Fruit fly (Drosophila melanogaster) whole organism, embryonic: ENCODE results near the gene bsf.
A peak's percentile ranks its signal among the peaks of the same experiment; 100 is the strongest.

Source experiments
- Atf3 ChIP-seq: fragments of 200-800 bp; sonication (Bioruptor generic); optimal IDR thresholded peaks from 3 replicates; lab custom pipeline; 2016; ENCODE audit warnings: missing biosample characterization, missing genetic modification characterization
- CG10274 ChIP-seq: fragments of 200-800 bp; sonication (Bioruptor generic); optimal IDR thresholded peaks from 3 replicates; lab custom pipeline; 2017; ENCODE audit warnings: missing biosample characterization, mild to moderate bottlenecking, missing genetic modification characterization
- CG11085 ChIP-seq: fragments of 200-800 bp; sonication (Bioruptor generic); IDR thresholded peaks from 2 replicates; pipeline ENCODE4 v1.3.6; 2022; ENCODE audit warnings: missing biosample characterization, missing genetic modification characterization
- CG12769 ChIP-seq: fragments of 200-800 bp; sonication (Bioruptor generic); optimal IDR thresholded peaks from 2 replicates; lab custom pipeline; 2019; ENCODE audit warnings: missing biosample characterization, mild to moderate bottlenecking, missing genetic modification characterization, moderate library complexity
- CG13775 ChIP-seq: fragments of 200-800 bp; sonication (Bioruptor generic); optimal IDR thresholded peaks from 3 replicates; lab custom pipeline; 2017; ENCODE audit warnings: missing biosample characterization, mild to moderate bottlenecking, missing genetic modification characterization
- CG15601 ChIP-seq: fragments of 200-800 bp; sonication (Bioruptor generic); optimal IDR thresholded peaks from 3 replicates; lab custom pipeline; 2019; ENCODE audit warnings: missing biosample characterization, mild to moderate bottlenecking, missing genetic modification characterization, moderate library complexity
- CG17361 ChIP-seq: fragments of 200-800 bp; sonication (Bioruptor generic); IDR thresholded peaks from 3 replicates; pipeline ENCODE4 v1.3.6; 2022; ENCODE audit warnings: missing biosample characterization, missing genetic modification characterization
- CG18011 ChIP-seq: fragments of 200-800 bp; sonication (Bioruptor generic); optimal IDR thresholded peaks from 2 replicates; lab custom pipeline; 2017; ENCODE audit warnings: missing biosample characterization, missing genetic modification characterization, mild to moderate bottlenecking, moderate library complexity, missing genotype
- CG18476 ChIP-seq: fragments of 200-800 bp; sonication (Bioruptor generic); optimal IDR thresholded peaks from 2 replicates; lab custom pipeline; 2016; ENCODE audit warnings: missing biosample characterization, mild to moderate bottlenecking, missing genetic modification characterization
- CG2678 ChIP-seq: fragments of 200-800 bp; sonication (Bioruptor generic); optimal IDR thresholded peaks from 3 replicates; lab custom pipeline; 2019; ENCODE audit warnings: missing biosample characterization, mild to moderate bottlenecking, missing genetic modification characterization, moderate library complexity
- CG30020 ChIP-seq: fragments of 200-800 bp; optimal IDR thresholded peaks from 2 replicates; lab custom pipeline; 2019; ENCODE audit warnings: missing biosample characterization, mild to moderate bottlenecking, missing genetic modification characterization, moderate library complexity
- CG33557 ChIP-seq: fragments of 200-800 bp; sonication (Bioruptor generic); optimal IDR thresholded peaks from 2 replicates; lab custom pipeline; 2019; ENCODE audit warnings: missing biosample characterization, mild to moderate bottlenecking, missing genetic modification characterization, moderate library complexity
- CG4617 ChIP-seq: fragments of 200-800 bp; sonication (Bioruptor generic); optimal IDR thresholded peaks from 3 replicates; lab custom pipeline; 2016; ENCODE audit warnings: missing biosample characterization, missing genetic modification characterization, borderline replicate concordance
- CG5245 ChIP-seq: fragments of 200-800 bp; sonication (Bioruptor generic); optimal IDR thresholded peaks from 3 replicates; lab custom pipeline; 2016; ENCODE audit warnings: missing biosample characterization, missing genetic modification characterization
- CTCF ChIP-seq: fragments of 200-800 bp; sonication (Bioruptor generic); optimal IDR thresholded peaks from 2 replicates; lab custom pipeline; 2017; ENCODE audit warnings: missing biosample characterization, mild to moderate bottlenecking, missing genetic modification characterization, moderate library complexity
- Dbx ChIP-seq: fragments of 200-800 bp; sonication (Bioruptor generic); IDR thresholded peaks from 3 replicates; pipeline ENCODE4 v1.3.6; 2022; ENCODE audit warnings: missing biosample characterization, missing genetic modification characterization
- Dip2 ChIP-seq: fragments of 200-800 bp; sonication (Bioruptor generic); IDR thresholded peaks from 2 replicates; pipeline ENCODE4 v1.3.6; 2022; ENCODE audit warnings: missing biosample characterization, missing genetic modification characterization
- Drgx ChIP-seq: fragments of 200-800 bp; sonication (Bioruptor generic); IDR thresholded peaks from 2 replicates; pipeline ENCODE4 v1.3.6; 2022; ENCODE audit warnings: missing biosample characterization, missing genetic modification characterization
- ERR ChIP-seq: fragments of 200-800 bp; sonication (Bioruptor generic); optimal IDR thresholded peaks from 2 replicates; lab custom pipeline; 2016; ENCODE audit warnings: missing biosample characterization, missing genetic modification characterization
- HLH4C ChIP-seq: fragments of 200-800 bp; sonication (Bioruptor generic); IDR thresholded peaks from 3 replicates; pipeline ENCODE4 v1.3.6; 2022; ENCODE audit warnings: missing biosample characterization, missing genetic modification characterization; ENCODE audit not compliant: partially characterized antibody
- HLHmδ ChIP-seq: fragments of 200-800 bp; sonication (Bioruptor generic); optimal IDR thresholded peaks from 2 replicates; lab custom pipeline; 2018; ENCODE audit warnings: missing biosample characterization, mild to moderate bottlenecking, missing genetic modification characterization, moderate library complexity
- Hr39 ChIP-seq: fragments of >200 bp; optimal IDR thresholded peaks from 2 replicates; lab custom pipeline; 2017
- MBD-R2 ChIP-seq: fragments of 200-800 bp; sonication (Bioruptor generic); IDR thresholded peaks from 2 replicates; pipeline ENCODE4 v1.3.6; 2022; ENCODE audit warnings: missing biosample characterization, missing genetic modification characterization
- MESR4 ChIP-seq: fragments of 200-800 bp; sonication (Bioruptor generic); optimal IDR thresholded peaks from 2 replicates; lab custom pipeline; 2018; ENCODE audit warnings: missing biosample characterization, mild to moderate bottlenecking, missing genetic modification characterization, moderate library complexity
- Mrtf ChIP-seq: fragments of 200-800 bp; sonication (Bioruptor generic); IDR thresholded peaks from 3 replicates; pipeline ENCODE4 v1.3.6; 2022; ENCODE audit warnings: missing biosample characterization, missing genetic modification characterization
- Opbp ChIP-seq: fragments of 200-800 bp; sonication (Bioruptor generic); IDR thresholded peaks from 3 replicates; pipeline ENCODE4 v1.3.6; 2022; ENCODE audit warnings: missing biosample characterization, missing genetic modification characterization; ENCODE audit not compliant: partially characterized antibody
- Ptx1 ChIP-seq: fragments of 200-800 bp; sonication (Bioruptor generic); IDR thresholded peaks from 2 replicates; pipeline ENCODE4 v1.3.6; 2022; ENCODE audit warnings: missing biosample characterization, missing genetic modification characterization
- Trl ChIP-seq, 3 experiments: fragments of >200 bp in 2 of 3; fragments of 200-800 bp in 1 of 3; sonication (Bioruptor generic) in 1 of 3; optimal IDR thresholded peaks; 2 replicates in 1 of 3; 3 replicates in 2 of 3; lab custom pipeline; 2016 to 2017; ENCODE audit warnings: missing biosample characterization in 1 of 3, missing genetic modification characterization in 1 of 3
- ab ChIP-seq: fragments of 200-800 bp; sonication (Bioruptor generic); optimal IDR thresholded peaks from 2 replicates; lab custom pipeline; 2016; ENCODE audit warnings: missing biosample characterization, missing genetic modification characterization
- bbx ChIP-seq: fragments of 200-800 bp; sonication (Bioruptor generic); IDR thresholded peaks from 2 replicates; pipeline ENCODE4 v1.3.6; 2022; ENCODE audit warnings: missing biosample characterization, missing genetic modification characterization; ENCODE audit not compliant: partially characterized antibody
- bsh ChIP-seq, 2 experiments: fragments of 200-800 bp; sonication (Bioruptor generic); optimal IDR thresholded peaks; 2 replicates each; lab custom pipeline; 2017 to 2018; ENCODE audit warnings: mild to moderate bottlenecking in 2 of 2, missing biosample characterization in 2 of 2, missing genetic modification characterization in 2 of 2, moderate library complexity in 1 of 2
- crp ChIP-seq, 2 experiments: fragments of 200-800 bp; sonication (Bioruptor generic); optimal IDR thresholded peaks; 2 replicates in 1 of 2; 3 replicates in 1 of 2; lab custom pipeline; 2017; ENCODE audit warnings: missing biosample characterization in 2 of 2, missing genetic modification characterization in 2 of 2, mild to moderate bottlenecking in 1 of 2, moderate library complexity in 1 of 2
- dm ChIP-seq: fragments of 200-800 bp; sonication (Bioruptor generic); optimal IDR thresholded peaks from 3 replicates; lab custom pipeline; 2016; ENCODE audit warnings: missing biosample characterization, missing genetic modification characterization
- ems ChIP-seq: fragments of 200-800 bp; sonication (Bioruptor generic); optimal IDR thresholded peaks from 3 replicates; lab custom pipeline; 2016; ENCODE audit warnings: missing biosample characterization, missing genetic modification characterization
- esg ChIP-seq: fragments of 200-800 bp; sonication (Bioruptor generic); conservative IDR thresholded peaks from 2 replicates; pipeline ENCODE4 v1.3.6; 2022; ENCODE audit warnings: missing biosample characterization, missing genetic modification characterization
- exex ChIP-seq: fragments of 200-800 bp; sonication (Bioruptor generic); optimal IDR thresholded peaks from 4 replicates; lab custom pipeline; 2018; ENCODE audit warnings: missing biosample characterization, mild to moderate bottlenecking, missing genetic modification characterization, moderate library complexity
- fd3F ChIP-seq: fragments of 200-800 bp; sonication (Bioruptor generic); optimal IDR thresholded peaks from 2 replicates; lab custom pipeline; 2018; ENCODE audit warnings: missing biosample characterization, mild to moderate bottlenecking, missing genetic modification characterization, moderate library complexity
- ind ChIP-seq: fragments of 200-800 bp; sonication (Bioruptor generic); optimal IDR thresholded peaks from 3 replicates; lab custom pipeline; 2016; ENCODE audit warnings: missing biosample characterization, missing genetic modification characterization
- kni ChIP-seq: fragments of 200-800 bp; sonication (Bioruptor generic); optimal IDR thresholded peaks from 3 replicates; lab custom pipeline; 2017; ENCODE audit warnings: mild to moderate bottlenecking, missing biosample characterization, missing genetic modification reagents, missing genetic modification characterization
- knrl ChIP-seq: fragments of 200-800 bp; sonication (Bioruptor generic); IDR thresholded peaks from 3 replicates; pipeline ENCODE4 v1.3.6; 2022; ENCODE audit warnings: missing biosample characterization, missing genetic modification characterization; ENCODE audit not compliant: partially characterized antibody
- p53 ChIP-seq: fragments of 200-800 bp; sonication (Bioruptor generic); optimal IDR thresholded peaks from 2 replicates; lab custom pipeline; 2016; ENCODE audit warnings: missing biosample characterization, missing genetic modification characterization
- pita ChIP-seq: fragments of 200-800 bp; sonication (Bioruptor generic); optimal IDR thresholded peaks from 2 replicates; lab custom pipeline; 2017; ENCODE audit warnings: missing biosample characterization, mild to moderate bottlenecking, missing genetic modification characterization
- schlank ChIP-seq: fragments of 200-800 bp; sonication (Bioruptor generic); optimal IDR thresholded peaks from 2 replicates; lab custom pipeline; 2018; ENCODE audit warnings: missing biosample characterization, mild to moderate bottlenecking, missing genetic modification characterization
- sna ChIP-seq: fragments of 200-800 bp; sonication (Bioruptor generic); IDR thresholded peaks from 2 replicates; pipeline ENCODE4 v1.3.6; 2022; ENCODE audit warnings: missing biosample characterization, missing genetic modification characterization; ENCODE audit not compliant: partially characterized antibody
- stwl ChIP-seq: fragments of 200-800 bp; sonication (Bioruptor generic); optimal IDR thresholded peaks from 3 replicates; lab custom pipeline; 2018; ENCODE audit warnings: missing biosample characterization, mild to moderate bottlenecking, missing genetic modification characterization, moderate library complexity
- tin ChIP-seq: fragments of 200-800 bp; sonication (Bioruptor generic); optimal IDR thresholded peaks from 3 replicates; lab custom pipeline; 2016; ENCODE audit warnings: missing biosample characterization, missing genetic modification characterization
- tll ChIP-seq, 2 experiments: fragments of 200-800 bp in 1 of 2; fragments of >200 bp in 1 of 2; sonication (Bioruptor generic) in 1 of 2; optimal IDR thresholded peaks; 2 replicates each; lab custom pipeline; 2017 to 2019; ENCODE audit warnings: missing biosample characterization in 2 of 2, missing genetic modification characterization in 2 of 2, mild to moderate bottlenecking in 1 of 2, moderate library complexity in 1 of 2
- trh ChIP-seq: fragments of 200-800 bp; sonication (Bioruptor generic); optimal IDR thresholded peaks from 2 replicates; lab custom pipeline; 2016; ENCODE audit warnings: missing biosample characterization, missing genetic modification characterization
- ttk ChIP-seq: fragments of 200-800 bp; sonication (Bioruptor generic); IDR thresholded peaks from 2 replicates; pipeline ENCODE4 v2.1.2; 2022; ENCODE audit warnings: missing biosample characterization, missing genetic modification characterization

The bsf gene

dm6 chr2L:18454128-18454788 lies at the start of gene bsf, which contains the start of gene Ntf-2r (continued):
- TF ChIP-seq Ptx1 (GFP tag; lab: Robert Waterston, UW) (0 out of 2 replicates have a peak, but pooled peaks have one; percentile 11), tin (GFP tag; lab: Kevin White, UChicago) (no peak), HLHmδ (GFP tag; lab: Kevin White, UChicago) (no peak), fd3F (GFP tag; lab: Kevin White, UChicago) (no peak), Dip2 (GFP tag; lab: Robert Waterston, UW) (no peak), bbx (GFP tag; lab: Robert Waterston, UW) (peak; percentile 92), CTCF (peak; percentile 56), CG15601 (tag; lab: Kevin White, UChicago) (no peak), ems (no peak), exex (tag; lab: Kevin White, UChicago) (no peak), p53 (no peak), dm (peak; percentile 63), CG18476 (GFP tag; lab: Kevin White, UChicago) (no peak), Drgx (GFP tag; lab: Robert Waterston, UW) (0 out of 2 replicates have a peak, but pooled peaks have one; percentile 6), ERR (no peak), crp (GFP tag; optimal IDR thresholded peaks at IDR 0.05; lab: Kevin White, UChicago) (no peak), bsh (GFP tag; optimal IDR thresholded peaks at IDR 0.05; lab: Kevin White, UChicago) (no peak), Mrtf (no peak), CG5245 (GFP tag; lab: Kevin White, UChicago) (no peak), CG4617 (GFP tag; lab: Kevin White, UChicago) (peak; percentile 43), CG13775 (GFP tag; lab: Kevin White, UChicago) (peak; percentile 16), trh (GFP tag; lab: Kevin White, UChicago) (no peak), MBD-R2 (GFP tag; lab: Robert Waterston, UW) (peak; percentile 74), MESR4 (GFP tag; lab: Kevin White, UChicago) (peak; percentile 67), Dbx (GFP tag; lab: Robert Waterston, UW) (no peak), tll (GFP tag; optimal IDR thresholded peaks at IDR 0.05; lab: Kevin White, UChicago) (no peak), sna (GFP tag; lab: Robert Waterston, UW) (peak; percentile 84), CG11085 (0 out of 2 replicates have a peak, but pooled peaks have one; percentile 16), knrl (GFP tag; lab: Robert Waterston, UW) (peak; percentile 91), ind (GFP tag; lab: Kevin White, UChicago) (no peak), CG30020 (peak; percentile 22), kni (GFP tag; lab: Kevin White, UChicago) (no peak), Atf3 (GFP tag; lab: Kevin White, UChicago) (no peak), stwl (tag; lab: Kevin White, UChicago) (peak; percentile 90), pita (GFP tag; lab: Kevin White, UChicago) (peak; percentile 51), HLH4C (GFP tag; lab: Robert Waterston, UW) (peak; percentile 89), CG12769 (no peak), Hr39 (lab: Kevin White, UChicago) (no peak), ttk (GFP tag; lab: Robert Waterston, UW) (no peak), Opbp (peak; percentile 89), CG33557 (GFP tag; lab: Kevin White, UChicago) (no peak), CG10274 (GFP tag; lab: Kevin White, UChicago) (no peak), CG2678 (tag; lab: Kevin White, UChicago) (no peak), schlank (tag; lab: Kevin White, UChicago) (no peak), esg (GFP tag; lab: Robert Waterston, UW) (no peak), Trl (optimal IDR thresholded peaks at IDR 0.05; lab: Kevin White, UChicago) (no peak), Trl (GFP tag; optimal IDR thresholded peaks at IDR 0.05; lab: Kevin White, UChicago) (no peak), CG17361 (no peak), CG18011 (no peak), ab (GFP tag; lab: Kevin White, UChicago) (no peak)
